Fruit fly (Drosophila melanogaster): ENCODE measurements around the gene CG13045.

Gene CG13045

DNA sequence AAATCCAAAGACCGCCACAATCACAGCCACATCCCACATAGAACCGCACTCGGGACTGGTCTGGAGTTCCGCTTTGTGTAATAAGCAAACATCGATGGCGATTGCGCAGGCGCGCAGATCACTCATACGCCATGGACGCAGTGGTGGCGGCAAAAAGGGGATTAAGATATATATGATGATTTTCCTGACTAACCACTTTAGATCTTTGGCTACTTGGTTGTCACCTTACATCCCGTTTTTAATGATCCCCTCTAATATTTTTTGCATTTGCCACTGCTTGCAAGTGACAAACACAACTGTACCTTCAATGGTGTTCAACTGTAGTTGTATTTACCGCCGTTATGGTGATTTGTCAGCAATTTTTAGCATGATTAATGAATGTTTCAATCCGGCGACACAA lies 19.2 kb upstream of the CG13045 start (continued):
- TF ChIP-seq usp (GFP tag; optimal IDR thresholded peaks at IDR 0.05), result no peak
- TF ChIP-seq hkb (optimal IDR thresholded peaks at IDR 0.05), result no peak
- 0 out of 2 replicates have a peak, but pooled peaks have one; percentile 31 for TF ChIP-seq hkb (GFP tag; IDR thresholded peaks at IDR 0.05)
- no peak for TF ChIP-seq cato (GFP tag; optimal IDR thresholded peaks at IDR 0.05; ENCODE audit: borderline replicate concordance)
- TF ChIP-seq HLH4C (GFP tag; IDR thresholded peaks at IDR 0.05; ENCODE audit: partially characterized antibody), result no peak
- no peak; the same call in 2 of the 3 replicates for TF ChIP-seq tgo (GFP tag; IDR thresholded peaks at IDR 0.05)
- TF ChIP-seq disco-r (GFP tag; optimal IDR thresholded peaks at IDR 0.05), result no peak
- TF ChIP-seq CrebB (tag; optimal IDR thresholded peaks at IDR 0.05), result no peak
- TF ChIP-seq CG1233 (GFP tag; optimal IDR thresholded peaks at IDR 0.05), result no peak
- TF ChIP-seq Hr3 (GFP tag; optimal IDR thresholded peaks at IDR 0.05), result no peak
- no peak for TF ChIP-seq H15 (GFP tag; IDR thresholded peaks at IDR 0.05)
- no peak for TF ChIP-seq vfl (GFP tag; optimal IDR thresholded peaks at IDR 0.05)
- TF ChIP-seq jing (GFP tag; optimal IDR thresholded peaks at IDR 0.05), result no peak
- no peak for TF ChIP-seq Atf-2 (GFP tag; optimal IDR thresholded peaks at IDR 0.05)
- TF ChIP-seq seq (GFP tag; IDR thresholded peaks at IDR 0.05), result no peak
- TF ChIP-seq CG12155 (GFP tag; optimal IDR thresholded peaks at IDR 0.05), result no peak
- no peak for TF ChIP-seq CG13296 (GFP tag; optimal IDR thresholded peaks at IDR 0.05)
- TF ChIP-seq Dek (tag; optimal IDR thresholded peaks at IDR 0.05), result no peak
- no peak for TF ChIP-seq CG14667 (GFP tag; IDR thresholded peaks at IDR 0.05)
- TF ChIP-seq cad (GFP tag; optimal IDR thresholded peaks at IDR 0.05), result no peak
- no peak for TF ChIP-seq Deaf1 (tag; optimal IDR thresholded peaks at IDR 0.05)
- TF ChIP-seq CG15696 (tag; optimal IDR thresholded peaks at IDR 0.05), result no peak
- no peak for TF ChIP-seq gsb (GFP tag; IDR thresholded peaks at IDR 0.05)
- no peak for TF ChIP-seq Opbp (GFP tag; IDR thresholded peaks at IDR 0.05; ENCODE audit: partially characterized antibody)
- 0 out of 2 replicates have a peak, but pooled peaks have one; percentile 11 for TF ChIP-seq CG7372 (GFP tag; IDR thresholded peaks at IDR 0.05)
- TF ChIP-seq hth (optimal IDR thresholded peaks at IDR 0.05), result no peak
- no peak for TF ChIP-seq CG34422 (GFP tag; IDR thresholded peaks at IDR 0.05)
- TF ChIP-seq Nf-YA (GFP tag; IDR thresholded peaks at IDR 0.05), result no peak
- TF ChIP-seq CG15269 (tag; optimal IDR thresholded peaks at IDR 0.05), result peak; percentile 10
- TF ChIP-seq Hr39 (optimal IDR thresholded peaks at IDR 0.05), result no peak
- no peak for TF ChIP-seq Dfd (GFP tag; optimal IDR thresholded peaks at IDR 0.05)
- TF ChIP-seq en (GFP tag; optimal IDR thresholded peaks at IDR 0.05), result no peak
- no peak for TF ChIP-seq trh (GFP tag; optimal IDR thresholded peaks at IDR 0.05)
- peak; percentile 63 for TF ChIP-seq Hmr (GFP tag; optimal IDR thresholded peaks at IDR 0.05)
- no peak for TF ChIP-seq tup (GFP tag; optimal IDR thresholded peaks at IDR 0.05)
- no peak for TF ChIP-seq pzg (GFP tag; optimal IDR thresholded peaks at IDR 0.05)
- TF ChIP-seq tll (GFP tag; optimal IDR thresholded peaks at IDR 0.05), result no peak
- 0 out of 2 replicates have a peak, but pooled peaks have one; percentile 13 for TF ChIP-seq Ptx1 (GFP tag; IDR thresholded peaks at IDR 0.05)
- no peak for TF ChIP-seq Sox102F (GFP tag; optimal IDR thresholded peaks at IDR 0.05)
- no peak for TF ChIP-seq Jarid2 (GFP tag; optimal IDR thresholded peaks at IDR 0.05)
- no peak for TF ChIP-seq unc-4 (GFP tag; IDR thresholded peaks at IDR 0.05; ENCODE audit: partially characterized antibody)
- TF ChIP-seq Blimp-1 (GFP tag; optimal IDR thresholded peaks at IDR 0.05), result no peak
- TF ChIP-seq CG7963 (GFP tag; IDR thresholded peaks at IDR 0.05; ENCODE audit: partially characterized antibody), result no peak
- TF ChIP-seq lov (optimal IDR thresholded peaks at IDR 0.05), result no peak
- no peak for TF ChIP-seq lov (GFP tag; IDR thresholded peaks at IDR 0.05)
- TF ChIP-seq ftz-f1 (GFP tag; optimal IDR thresholded peaks at IDR 0.05), result no peak
- TF ChIP-seq CG8290 (GFP tag; optimal IDR thresholded peaks at IDR 0.05), result no peak
- TF ChIP-seq CG8290 (tag; optimal IDR thresholded peaks at IDR 0.05), result peak in 1 of 2 experiments; percentile 69
- peak; percentile 72 for TF ChIP-seq slbo (GFP tag; IDR thresholded peaks at IDR 0.05)
- TF ChIP-seq peb (GFP tag; IDR thresholded peaks at IDR 0.05), result no peak
- no peak for TF ChIP-seq fd64A (GFP tag; optimal IDR thresholded peaks at IDR 0.05)
- TF ChIP-seq crc (GFP tag; optimal IDR thresholded peaks at IDR 0.05), result no peak
- TF ChIP-seq Ada2b (GFP tag; IDR thresholded peaks at IDR 0.05), result no peak

Measured in whole organism, embryonic.